Fruit fly (Drosophila melanogaster): ENCODE measurements around the gene mus304.

Gene mus304

DNA sequence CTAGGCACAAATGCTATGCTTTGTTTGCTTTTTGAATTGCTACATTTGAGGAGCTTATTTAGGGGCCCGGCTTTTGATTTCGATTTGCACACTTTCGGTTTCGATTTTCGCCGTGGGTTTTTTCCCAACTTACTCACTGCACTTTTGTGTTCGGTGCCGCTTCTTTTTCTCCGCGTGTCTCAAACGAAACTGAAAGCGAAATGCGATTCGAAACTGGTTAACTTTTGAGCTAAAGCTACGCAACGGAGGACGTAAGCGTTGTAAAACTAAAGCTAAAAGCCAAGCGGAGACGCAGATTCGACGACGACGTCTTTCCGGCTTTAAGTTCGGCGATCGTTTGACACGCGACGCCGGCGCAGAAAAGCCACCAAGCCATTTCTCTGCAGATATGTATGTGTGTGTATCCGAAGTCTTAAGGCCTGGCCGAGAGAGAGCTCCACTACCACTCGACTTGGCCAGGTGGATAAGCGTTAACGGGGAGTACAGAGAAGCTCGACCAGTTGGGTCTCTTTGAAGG is 52.6 kb downstream of the mus304 start, which contains the start of gene CG13699 (continued):
- TF ChIP-seq oc (tag; optimal IDR thresholded peaks at IDR 0.05) (peak; percentile 61), zf30C (GFP tag; optimal IDR thresholded peaks at IDR 0.05) (no peak), Drgx (GFP tag; IDR thresholded peaks at IDR 0.05) (0 out of 2 replicates have a peak, but pooled peaks have one; percentile 9), Blimp-1 (GFP tag; optimal IDR thresholded peaks at IDR 0.05) (peak; percentile 98)
